Worm (Caenorhabditis elegans) whole organism, L3 larva: ENCODE measurements around the gene sur-7.

Source experiments
- ZK546.5 ChIP-seq: sonication (generic microtip); optimal IDR thresholded peaks from 2 replicates; lab custom pipeline; 2017; ENCODE audit warnings: missing biosample characterization, missing genetic modification characterization
- aly-2 ChIP-seq: fragments of 150-350 bp; optimal IDR thresholded peaks from 2 replicates; lab custom pipeline; 2014; ENCODE audit warnings: missing biosample characterization, missing genetic modification characterization
- ceh-16 ChIP-seq: sonication (generic microtip); optimal IDR thresholded peaks from 2 replicates; lab custom pipeline; 2017; ENCODE audit warnings: missing biosample characterization, missing genetic modification characterization
- ceh-28 ChIP-seq: fragments of 150-350 bp; optimal IDR thresholded peaks from 2 replicates; lab custom pipeline; 2014; ENCODE audit warnings: missing biosample characterization, missing genetic modification reagents, missing genetic modification characterization
- ceh-82 ChIP-seq: fragments of 150-350 bp; optimal IDR thresholded peaks from 2 replicates; lab custom pipeline; 2014; ENCODE audit warnings: missing biosample characterization, missing genetic modification characterization
- ceh-9 ChIP-seq: sonication (generic microtip); optimal IDR thresholded peaks from 2 replicates; lab custom pipeline; 2018; ENCODE audit warnings: missing biosample characterization, missing genetic modification characterization
- daf-12 ChIP-seq: fragments of 150-350 bp; optimal IDR thresholded peaks from 2 replicates; lab custom pipeline; 2014; ENCODE audit warnings: missing biosample characterization, missing genetic modification reagents, missing genetic modification characterization
- egl-27 ChIP-seq: sonication (generic microtip); optimal IDR thresholded peaks from 4 replicates; lab custom pipeline; 2017; ENCODE audit warnings: missing biosample characterization, missing genetic modification reagents, missing genetic modification characterization
- egl-5 ChIP-seq: fragments of 150-350 bp; optimal IDR thresholded peaks from 2 replicates; lab custom pipeline; 2017; ENCODE audit warnings: missing biosample characterization, missing genetic modification reagents, missing genetic modification characterization, inconsistent platforms
- elt-1 ChIP-seq: fragments of 150-350 bp; optimal IDR thresholded peaks from 2 replicates; lab custom pipeline; 2014; ENCODE audit warnings: missing biosample characterization, missing genetic modification characterization
- elt-2 ChIP-seq: sonication (generic microtip); optimal IDR thresholded peaks from 2 replicates; lab custom pipeline; 2016; ENCODE audit warnings: missing genetic modification reagents, mild to moderate bottlenecking, missing genetic modification characterization, missing compliant biosample characterization
- fkh-2 ChIP-seq: fragments of 150-350 bp; optimal IDR thresholded peaks from 2 replicates; lab custom pipeline; 2014; ENCODE audit warnings: missing biosample characterization, missing genetic modification reagents, missing genetic modification characterization
- hmg-11 ChIP-seq: sonication (generic microtip); optimal IDR thresholded peaks from 2 replicates; lab custom pipeline; 2016; ENCODE audit warnings: missing genetic modification characterization, missing compliant biosample characterization
- jun-1 ChIP-seq: fragments of 150-350 bp; optimal IDR thresholded peaks from 2 replicates; lab custom pipeline; 2014; ENCODE audit warnings: missing biosample characterization, missing genetic modification reagents, missing genetic modification characterization
- lin-15B ChIP-seq: fragments of 150-350 bp; optimal IDR thresholded peaks from 2 replicates; lab custom pipeline; 2014; ENCODE audit warnings: missing biosample characterization, missing genetic modification characterization
- lin-39 ChIP-seq: fragments of 150-350 bp; optimal IDR thresholded peaks from 2 replicates; lab custom pipeline; 2018; ENCODE audit warnings: missing biosample characterization, missing genetic modification reagents, missing genetic modification characterization
- lsy-12 ChIP-seq: sonication (generic microtip); optimal IDR thresholded peaks from 2 replicates; lab custom pipeline; 2016; ENCODE audit warnings: mild to moderate bottlenecking, missing genetic modification characterization, missing compliant biosample characterization
- mml-1 ChIP-seq: fragments of 150-350 bp; sonication (generic microtip); optimal IDR thresholded peaks from 3 replicates; lab custom pipeline; 2014; ENCODE audit warnings: missing biosample characterization, missing genetic modification characterization
- nfya-1 ChIP-seq: sonication (generic microtip); optimal IDR thresholded peaks from 2 replicates; lab custom pipeline; 2017; ENCODE audit warnings: missing genetic modification characterization, mild to moderate bottlenecking, missing compliant biosample characterization, antibody characterized with exemption, moderate library complexity; ENCODE audit not compliant: insufficient read depth
- nhr-12 ChIP-seq: fragments of 150-350 bp; optimal IDR thresholded peaks from 2 replicates; lab custom pipeline; 2014; ENCODE audit warnings: missing biosample characterization, missing genetic modification characterization
- nhr-23 ChIP-seq: fragments of 150-350 bp; optimal IDR thresholded peaks from 2 replicates; lab custom pipeline; 2014; ENCODE audit warnings: missing biosample characterization, missing genetic modification reagents, missing genetic modification characterization
- nhr-25 ChIP-seq: sonication (generic microtip); optimal IDR thresholded peaks from 2 replicates; lab custom pipeline; 2017; ENCODE audit warnings: missing biosample characterization, missing genetic modification characterization
- nhr-28 ChIP-seq: fragments of 150-350 bp; optimal IDR thresholded peaks from 2 replicates; lab custom pipeline; 2014; ENCODE audit warnings: missing biosample characterization, missing genetic modification characterization
- nhr-77 ChIP-seq: fragments of 150-350 bp; optimal IDR thresholded peaks from 2 replicates; lab custom pipeline; 2014; ENCODE audit warnings: missing biosample characterization, missing genetic modification characterization
- pha-4 ChIP-seq: fragments of 150-350 bp; optimal IDR thresholded peaks from 2 replicates; lab custom pipeline; 2014; ENCODE audit warnings: missing biosample characterization, missing genetic modification reagents, missing genetic modification characterization
- sea-2 ChIP-seq: fragments of 150-350 bp; sonication (generic microtip); optimal IDR thresholded peaks from 4 replicates; lab custom pipeline; 2014; ENCODE audit warnings: missing biosample characterization, missing genetic modification reagents, missing genetic modification characterization
- skn-1 ChIP-seq: fragments of 150-350 bp; optimal IDR thresholded peaks from 2 replicates; lab custom pipeline; 2014; ENCODE audit warnings: missing biosample characterization, missing genetic modification characterization
- snpc-4 ChIP-seq: fragments of 150-350 bp; optimal IDR thresholded peaks from 2 replicates; lab custom pipeline; 2014; ENCODE audit warnings: missing biosample characterization, missing genetic modification characterization
- tbx-2 ChIP-seq: sonication (generic microtip); optimal IDR thresholded peaks from 2 replicates; lab custom pipeline; 2016; ENCODE audit warnings: mild to moderate bottlenecking, missing genetic modification characterization, missing compliant biosample characterization
- unc-39 ChIP-seq: sonication (generic microtip); optimal IDR thresholded peaks from 4 replicates; lab custom pipeline; 2017; ENCODE audit warnings: missing biosample characterization, missing genetic modification characterization
- zag-1 ChIP-seq: fragments of 150-350 bp; optimal IDR thresholded peaks from 2 replicates; lab custom pipeline; 2014; ENCODE audit warnings: missing biosample characterization, missing genetic modification characterization
- ztf-11 ChIP-seq: fragments of 150-350 bp; optimal IDR thresholded peaks from 2 replicates; lab custom pipeline; 2014; ENCODE audit warnings: missing biosample characterization, missing genetic modification characterization
- ztf-4 ChIP-seq: fragments of 150-350 bp; optimal IDR thresholded peaks from 2 replicates; lab custom pipeline; 2014; ENCODE audit warnings: missing biosample characterization, missing genetic modification characterization

Gene sur-7

ce11 chrX:16377903-16378302 lies 1.5 kb downstream of the sur-7 start (continued):
- no peak for TF ChIP-seq ztf-4
- TF ChIP-seq mml-1 (tag; lab: Kevin White, UChicago), result no peak
- no peak for TF ChIP-seq nhr-28 (tag; lab: Kevin White, UChicago)
- TF ChIP-seq skn-1 (tag; lab: Kevin White, UChicago), result no peak
- TF ChIP-seq, all 47 proteins: peak for 11

ce11 chrX:16381115-16381514 lies 4.7 kb downstream of the sur-7 start:
- TF ChIP-seq lin-39 (tag; lab: Kevin White, UChicago), result no peak
- no peak for TF ChIP-seq elt-1 (tag; lab: Kevin White, UChicago)
- no peak for TF ChIP-seq nfya-1 (tag; lab: Kevin White, UChicago)
- TF ChIP-seq nhr-23 (tag; lab: Kevin White, UChicago), result no peak
- no peak for TF ChIP-seq nhr-25
- TF ChIP-seq nhr-12, result no peak
- no peak for TF ChIP-seq ceh-28 (tag; lab: Kevin White, UChicago)
- TF ChIP-seq hmg-11 (tag; lab: Kevin White, UChicago), result no peak
- TF ChIP-seq, all 47 proteins: peak for 0

- TF ChIP-seq hmg-11 (tag; lab: Kevin White, UChicago), result no peak
- TF ChIP-seq zag-1, result no peak
- TF ChIP-seq ceh-9 (tag; lab: Kevin White, UChicago), result no peak
- TF ChIP-seq snpc-4 (tag; lab: Kevin White, UChicago), result no peak
- no peak for TF ChIP-seq jun-1 (tag; lab: Kevin White, UChicago)
- TF ChIP-seq ZK546.5, result no peak
- TF ChIP-seq pha-4 (tag; lab: Kevin White, UChicago), result no peak
- no peak for TF ChIP-seq aly-2 (tag; lab: Kevin White, UChicago)
- no peak for TF ChIP-seq nhr-25
- TF ChIP-seq ztf-11 (tag; lab: Kevin White, UChicago), result no peak
- TF ChIP-seq lin-39 (tag; lab: Kevin White, UChicago), result no peak
- no peak for TF ChIP-seq daf-12 (tag; lab: Kevin White, UChicago)
- no peak for TF ChIP-seq ztf-4
- TF ChIP-seq lsy-12 (tag; lab: Kevin White, UChicago), result no peak
Observed at ce11 chrX:16381908-16382307, 5.5 kb downstream of the sur-7 start.

DNA sequence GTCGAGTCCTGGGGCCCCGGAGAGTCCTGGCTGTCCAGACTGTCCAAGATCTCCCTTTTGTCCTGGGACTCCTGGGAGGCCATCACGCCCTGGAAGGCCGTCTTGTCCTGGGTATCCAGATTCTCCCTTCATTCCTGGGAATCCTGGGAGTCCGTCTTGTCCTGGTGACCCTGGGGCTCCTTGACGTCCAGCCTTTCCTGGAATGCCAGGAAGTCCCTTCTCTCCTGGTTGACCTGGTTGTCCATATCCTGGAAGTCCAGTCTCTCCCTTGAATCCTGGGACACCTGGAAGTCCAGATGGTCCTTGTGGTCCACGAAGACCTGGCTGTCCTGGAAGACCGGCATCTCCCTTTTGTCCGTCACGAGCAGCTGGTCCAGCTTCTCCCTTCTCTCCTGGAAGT lies 6.7 kb downstream of the sur-7 start:
- TF ChIP-seq daf-12 (tag; lab: Kevin White, UChicago) (no peak), snpc-4 (tag; lab: Kevin White, UChicago) (no peak), nhr-12 (no peak), tbx-2 (tag; lab: Kevin White, UChicago) (no peak), ceh-28 (tag; lab: Kevin White, UChicago) (no peak), lin-15B (tag; lab: Kevin White, UChicago) (no peak), ceh-82 (tag; lab: Kevin White, UChicago) (no peak), nhr-23 (tag; lab: Kevin White, UChicago) (no peak), sea-2 (GFP tag; lab: Kevin White, UChicago) (no peak), nhr-28 (tag; lab: Kevin White, UChicago) (no peak)

DNA sequence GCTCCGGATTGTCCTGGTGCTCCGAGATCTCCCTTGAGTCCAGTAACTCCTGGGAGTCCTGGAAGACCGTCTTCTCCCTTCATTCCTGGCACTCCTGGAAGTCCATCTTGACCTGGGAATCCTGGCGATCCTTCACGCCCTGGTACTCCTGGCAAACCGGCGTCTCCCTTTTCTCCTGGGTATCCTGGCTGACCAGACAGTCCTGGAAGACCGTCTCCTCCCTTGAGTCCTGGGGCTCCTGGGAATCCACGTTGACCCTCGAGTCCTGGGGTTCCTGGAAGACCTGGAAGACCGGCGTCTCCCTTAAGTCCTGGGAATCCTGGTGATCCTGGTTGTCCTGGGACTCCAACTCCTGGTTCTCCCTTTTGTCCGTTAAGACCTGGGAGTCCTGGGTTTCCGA lies 7.6 kb downstream of the sur-7 start:
- TF ChIP-seq elt-2 (tag; lab: Kevin White, UChicago), result no peak
- no peak for TF ChIP-seq jun-1 (tag; lab: Kevin White, UChicago)
- no peak for TF ChIP-seq ceh-16 (tag; lab: Kevin White, UChicago)
- TF ChIP-seq, all 47 proteins: peak for 0

ce11 chrX:16387206-16387605 lies 10.8 kb downstream of the sur-7 start:
- no peak for TF ChIP-seq elt-2 (tag; lab: Kevin White, UChicago)
- TF ChIP-seq fkh-2 (tag; lab: Kevin White, UChicago), result no peak
- TF ChIP-seq, all 47 proteins: peak for 0

DNA sequence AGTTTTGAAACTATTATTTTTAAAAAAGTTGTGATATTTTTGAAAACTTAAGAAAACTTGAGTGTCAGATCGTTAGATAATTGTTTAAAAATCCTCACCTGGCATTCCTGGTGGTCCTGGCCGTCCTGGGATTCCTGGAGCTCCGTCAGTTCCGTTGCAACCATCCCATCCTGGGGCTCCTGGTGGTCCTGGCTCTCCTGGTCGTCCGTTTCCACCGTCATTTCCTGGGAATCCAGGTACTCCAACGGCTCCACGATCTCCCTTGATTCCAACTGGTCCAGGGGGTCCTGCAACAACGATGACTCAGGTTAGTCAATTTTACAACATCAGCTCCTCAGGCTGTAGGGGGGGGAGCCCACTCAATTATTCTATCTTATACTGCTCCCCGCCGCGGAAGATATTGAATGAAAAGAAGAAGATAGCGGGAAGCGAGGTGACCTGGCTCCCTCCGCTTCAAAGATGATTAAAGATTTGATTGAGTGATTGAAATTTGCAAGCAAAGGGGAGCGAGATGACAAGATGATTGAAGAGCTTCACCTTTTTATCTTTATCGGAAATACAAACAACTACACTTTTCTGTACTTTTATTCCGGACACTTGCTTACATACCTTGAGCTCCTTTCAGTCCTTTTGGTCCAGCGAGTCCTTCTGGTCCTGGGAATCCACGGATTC lies 11.4 kb downstream of the sur-7 start:
- TF ChIP-seq unc-39 (no peak), daf-12 (tag; lab: Kevin White, UChicago) (no peak), nhr-77 (no peak), lin-15B (tag; lab: Kevin White, UChicago) (no peak), ceh-28 (tag; lab: Kevin White, UChicago) (no peak), egl-5 (tag; lab: Kevin White, UChicago) (no peak), egl-27 (tag; lab: Kevin White, UChicago) (no peak), snpc-4 (tag; lab: Kevin White, UChicago) (no peak), ztf-4 (no peak)
